Worm (Caenorhabditis elegans) whole organism, L4 larva: ENCODE measurements around the gene R05F9.11.

Experiments
- F49E8.2 ChIP-seq: sonication (generic microtip); optimal IDR thresholded peaks from 2 replicates; lab custom pipeline; 2016; ENCODE audit warnings: missing compliant biosample characterization, mild to moderate bottlenecking, missing genetic modification characterization, borderline replicate concordance
- ama-1 ChIP-seq: fragments of 150-350 bp; optimal IDR thresholded peaks from 2 replicates; lab custom pipeline; 2014; ENCODE audit warnings: inconsistent platforms, mixed read lengths
- ces-1 ChIP-seq: fragments of 150-350 bp; sonication (generic microtip); optimal IDR thresholded peaks from 4 replicates; lab custom pipeline; 2014; ENCODE audit warnings: missing biosample characterization, missing genetic modification reagents, missing genetic modification characterization
- egl-27 ChIP-seq: sonication (generic microtip); optimal IDR thresholded peaks from 3 replicates; lab custom pipeline; 2017; ENCODE audit warnings: missing biosample characterization, missing genetic modification reagents, missing genetic modification characterization
- hlh-11 ChIP-seq: fragments of 200-800 bp; sonication (Bioruptor generic); optimal IDR thresholded peaks from 2 replicates; lab custom pipeline; 2018; ENCODE audit warnings: mild to moderate bottlenecking, missing genetic modification characterization, missing compliant biosample characterization
- nhr-102 ChIP-seq: sonication (generic microtip); optimal IDR thresholded peaks from 2 replicates; lab custom pipeline; 2016; ENCODE audit warnings: mild to moderate bottlenecking, missing genetic modification characterization, moderate library complexity, missing compliant biosample characterization
- nhr-25 ChIP-seq: sonication (generic microtip); optimal IDR thresholded peaks from 2 replicates; lab custom pipeline; 2017; ENCODE audit warnings: missing genetic modification characterization, mild to moderate bottlenecking, missing compliant biosample characterization, antibody characterized with exemption, moderate library complexity, borderline replicate concordance; ENCODE audit not compliant: insufficient read depth
- nhr-41 ChIP-seq: fragments of 200-800 bp; sonication (Bioruptor generic); IDR thresholded peaks from 2 replicates; pipeline ENCODE4 v1.3.6; 2022; ENCODE audit warnings: missing genetic modification reagents, missing genetic modification characterization, missing compliant biosample characterization
- snpc-4 ChIP-seq: fragments of 150-350 bp; optimal IDR thresholded peaks from 2 replicates; lab custom pipeline; 2014; ENCODE audit warnings: missing biosample characterization, missing genetic modification characterization
- spr-3 ChIP-seq: fragments of 200-800 bp; sonication (Bioruptor generic); optimal IDR thresholded peaks from 2 replicates; lab custom pipeline; 2018; ENCODE audit warnings: mild to moderate bottlenecking, missing genetic modification characterization, missing compliant biosample characterization
- unc-39 ChIP-seq: sonication (generic microtip); optimal IDR thresholded peaks from 2 replicates; lab custom pipeline; 2017; ENCODE audit warnings: missing biosample characterization, missing genetic modification characterization
- unc-62 ChIP-seq, 3 experiments: fragments of 150-350 bp in 1 of 3; sonication (generic microtip); optimal IDR thresholded peaks in 2 of 3; peaks in 1 of 3; 1 replicate in 1 of 3; 2 replicates in 2 of 3; lab custom pipeline; 2014 to 2017; ENCODE audit warnings: missing biosample characterization in 3 of 3, missing genetic modification characterization in 3 of 3, missing genetic modification reagents in 3 of 3, missing genotype in 1 of 3
- zip-11 ChIP-seq: fragments of 200-800 bp; sonication (Bioruptor generic); IDR thresholded peaks from 2 replicates; pipeline ENCODE4 v1.3.6; 2022; ENCODE audit warnings: missing genetic modification characterization, missing compliant biosample characterization
- zip-2 ChIP-seq: fragments of 150-350 bp; optimal IDR thresholded peaks from 2 replicates; lab custom pipeline; 2014; ENCODE audit warnings: missing biosample characterization, missing genetic modification characterization

ce11 chrII:4915572-4915971 is 1.6 kb upstream of the R05F9.11 start:
- TF ChIP-seq nhr-102 (tag; lab: Kevin White, UChicago) (no peak), nhr-41 (GFP tag; lab: Robert Waterston, UW) (no peak), F49E8.2 (tag; lab: Kevin White, UChicago) (no peak), zip-11 (GFP tag; lab: Robert Waterston, UW) (no peak), zip-2 (no peak), unc-62 (GFP tag; optimal IDR thresholded peaks at IDR 0.05 in 1 of 2; lab: Kevin White, UChicago) (no peak), unc-62 (tag; optimal IDR thresholded peaks at IDR 0.05; lab: Kevin White, UChicago) (no peak), snpc-4 (tag; lab: Kevin White, UChicago) (no peak), nhr-25 (tag; lab: Kevin White, UChicago) (no peak), hlh-11 (tag; lab: Kevin White, UChicago) (no peak), spr-3 (GFP tag; lab: Kevin White, UChicago) (no peak), ama-1 (no peak), ces-1 (GFP tag; lab: Kevin White, UChicago) (no peak), unc-39 (no peak), egl-27 (tag; lab: Kevin White, UChicago) (no peak)
